Fruit fly (Drosophila melanogaster) S2 (cell line): Measurements from ENCODE around the gene Cyp4ae1.

Source experiments
- CG8478 ChIP-seq: fragments of >200 bp; optimal IDR thresholded peaks from 2 replicates; lab custom pipeline; 2018
- CTCF ChIP-seq, 2 experiments: fragments of >200 bp; optimal IDR thresholded peaks; 2 replicates each; lab custom pipeline; 2018

Gene Cyp4ae1

dm6 chrX:2178802-2179201 lies at the start of gene Cyp4ae1:
Gene Cyp4ae1, plus strand, starts transcription at chrX:2179007.
- TF ChIP-seq CTCF (optimal IDR thresholded peaks at IDR 0.05; lab: Kevin White, UChicago) = no peak
- TF ChIP-seq CG8478 (lab: Kevin White, UChicago) = no peak

dm6 chrX:2134226-2134880 lies 44.5 kb upstream of the Cyp4ae1 start:
- no peak for TF ChIP-seq CG8478 (lab: Kevin White, UChicago)

- TF ChIP-seq CTCF (optimal IDR thresholded peaks at IDR 0.05; lab: Kevin White, UChicago) = no peak
Measured at dm6 chrX:2134965-2135758, 43.6 kb upstream of the Cyp4ae1 start.

- TF ChIP-seq CG8478 (lab: Kevin White, UChicago) (no peak), CTCF (optimal IDR thresholded peaks at IDR 0.05; lab: Kevin White, UChicago) (no peak)
Measured at dm6 chrX:2135868-2136787, 42.7 kb upstream of the Cyp4ae1 start.

- TF ChIP-seq CG8478 (lab: Kevin White, UChicago) (peak; percentile 30), CTCF (optimal IDR thresholded peaks at IDR 0.05; lab: Kevin White, UChicago) (peak in 1 of 2 experiments; percentile 23)
Measured at dm6 chrX:2136831-2137452, 41.9 kb upstream of the Cyp4ae1 start.

dm6 chrX:2137587-2138341 lies 41.0 kb upstream of the Cyp4ae1 start:
- TF ChIP-seq CTCF (optimal IDR thresholded peaks at IDR 0.05; lab: Kevin White, UChicago) (no peak), CG8478 (lab: Kevin White, UChicago) (no peak)

dm6 chrX:2138342-2138416 lies 40.6 kb upstream of the Cyp4ae1 start, which contains the start of gene ph-p:
Gene ph-p, minus strand, starts transcription at chrX:2138371.
- TF ChIP-seq CTCF (optimal IDR thresholded peaks at IDR 0.05; lab: Kevin White, UChicago) = no peak
- TF ChIP-seq CG8478 (lab: Kevin White, UChicago) = no peak

dm6 chrX:2138417-2138816 lies 40.4 kb upstream of the Cyp4ae1 start:
- TF ChIP-seq CG8478 (lab: Kevin White, UChicago) (no peak), CTCF (optimal IDR thresholded peaks at IDR 0.05; lab: Kevin White, UChicago) (no peak)

dm6 chrX:2139610-2140009 lies 39.2 kb upstream of the Cyp4ae1 start:
- TF ChIP-seq CG8478 (lab: Kevin White, UChicago) = no peak
- TF ChIP-seq CTCF (optimal IDR thresholded peaks at IDR 0.05; lab: Kevin White, UChicago) = no peak

dm6 chrX:2140487-2140886 lies 38.3 kb upstream of the Cyp4ae1 start:
- no peak for TF ChIP-seq CG8478 (lab: Kevin White, UChicago)
- no peak for TF ChIP-seq CTCF (optimal IDR thresholded peaks at IDR 0.05; lab: Kevin White, UChicago)

dm6 chrX:2141159-2141853 lies 37.5 kb upstream of the Cyp4ae1 start, which contains the start of gene D2hgdh:
Gene D2hgdh, plus strand, starts transcription at chrX:2141489.
- TF ChIP-seq CG8478 (lab: Kevin White, UChicago) = no peak
- no peak for TF ChIP-seq CTCF (optimal IDR thresholded peaks at IDR 0.05; lab: Kevin White, UChicago)

- no peak for TF ChIP-seq CTCF (optimal IDR thresholded peaks at IDR 0.05; lab: Kevin White, UChicago)
- TF ChIP-seq CG8478 (lab: Kevin White, UChicago) = no peak
Measured at dm6 chrX:2141854-2142216, 37.0 kb upstream of the Cyp4ae1 start.

- TF ChIP-seq CTCF (optimal IDR thresholded peaks at IDR 0.05; lab: Kevin White, UChicago) = no peak
- TF ChIP-seq CG8478 (lab: Kevin White, UChicago) = no peak
Measured at dm6 chrX:2142275-2142934, 36.4 kb upstream of the Cyp4ae1 start.
